Worm (Caenorhabditis elegans) whole organism, L3 larva: ENCODE data around the gene clec-238.
A peak's percentile ranks its signal among the peaks of the same experiment; 100 is the strongest.

Source experiments
- R02D3.7 ChIP-seq: fragments of 150-350 bp; optimal IDR thresholded peaks from 2 replicates; lab custom pipeline; 2014; ENCODE audit warnings: missing biosample characterization, missing genetic modification characterization
- ZK546.5 ChIP-seq: sonication (generic microtip); optimal IDR thresholded peaks from 2 replicates; lab custom pipeline; 2017; ENCODE audit warnings: missing biosample characterization, missing genetic modification characterization
- aly-2 ChIP-seq: fragments of 150-350 bp; optimal IDR thresholded peaks from 2 replicates; lab custom pipeline; 2014; ENCODE audit warnings: missing biosample characterization, missing genetic modification characterization
- ama-1 ChIP-seq: fragments of 150-350 bp; optimal IDR thresholded peaks from 2 replicates; lab custom pipeline; 2018
- ceh-16 ChIP-seq: sonication (generic microtip); optimal IDR thresholded peaks from 2 replicates; lab custom pipeline; 2017; ENCODE audit warnings: missing biosample characterization, missing genetic modification characterization
- ceh-28 ChIP-seq: fragments of 150-350 bp; optimal IDR thresholded peaks from 2 replicates; lab custom pipeline; 2014; ENCODE audit warnings: missing biosample characterization, missing genetic modification reagents, missing genetic modification characterization
- ceh-82 ChIP-seq: fragments of 150-350 bp; optimal IDR thresholded peaks from 2 replicates; lab custom pipeline; 2014; ENCODE audit warnings: missing biosample characterization, missing genetic modification characterization
- ceh-9 ChIP-seq: sonication (generic microtip); optimal IDR thresholded peaks from 2 replicates; lab custom pipeline; 2018; ENCODE audit warnings: missing biosample characterization, missing genetic modification characterization
- daf-12 ChIP-seq: fragments of 150-350 bp; optimal IDR thresholded peaks from 2 replicates; lab custom pipeline; 2014; ENCODE audit warnings: missing biosample characterization, missing genetic modification reagents, missing genetic modification characterization
- egl-27 ChIP-seq: sonication (generic microtip); optimal IDR thresholded peaks from 4 replicates; lab custom pipeline; 2017; ENCODE audit warnings: missing biosample characterization, missing genetic modification reagents, missing genetic modification characterization
- egl-5 ChIP-seq: fragments of 150-350 bp; optimal IDR thresholded peaks from 2 replicates; lab custom pipeline; 2017; ENCODE audit warnings: missing biosample characterization, missing genetic modification reagents, missing genetic modification characterization, inconsistent platforms
- elt-1 ChIP-seq: fragments of 150-350 bp; optimal IDR thresholded peaks from 2 replicates; lab custom pipeline; 2014; ENCODE audit warnings: missing biosample characterization, missing genetic modification characterization
- elt-2 ChIP-seq: sonication (generic microtip); optimal IDR thresholded peaks from 2 replicates; lab custom pipeline; 2016; ENCODE audit warnings: missing genetic modification reagents, mild to moderate bottlenecking, missing genetic modification characterization, missing compliant biosample characterization
- elt-3 ChIP-seq, 3 experiments: fragments of 150-350 bp in 1 of 3; sonication (generic microtip) in 2 of 3; optimal IDR thresholded peaks; 2 replicates in 2 of 3; 4 replicates in 1 of 3; lab custom pipeline; 2014 to 2017; ENCODE audit warnings: missing biosample characterization in 3 of 3, missing genetic modification characterization in 3 of 3
- eor-1 ChIP-seq, 2 experiments: fragments of 150-350 bp; optimal IDR thresholded peaks; 2 replicates each; lab custom pipeline; 2014 to 2018; ENCODE audit warnings: missing biosample characterization in 2 of 2, missing genetic modification characterization in 2 of 2
- fkh-10 ChIP-seq: sonication (generic microtip); optimal IDR thresholded peaks from 2 replicates; lab custom pipeline; 2017; ENCODE audit warnings: missing biosample characterization, missing genetic modification reagents, missing genetic modification characterization
- fos-1 ChIP-seq: fragments of 150-350 bp; optimal IDR thresholded peaks from 2 replicates; lab custom pipeline; 2014; ENCODE audit warnings: missing biosample characterization, missing genetic modification characterization
- hmg-11 ChIP-seq: sonication (generic microtip); optimal IDR thresholded peaks from 2 replicates; lab custom pipeline; 2016; ENCODE audit warnings: missing genetic modification characterization, missing compliant biosample characterization
- jun-1 ChIP-seq: fragments of 150-350 bp; optimal IDR thresholded peaks from 2 replicates; lab custom pipeline; 2014; ENCODE audit warnings: missing biosample characterization, missing genetic modification reagents, missing genetic modification characterization
- lin-15B ChIP-seq: fragments of 150-350 bp; optimal IDR thresholded peaks from 2 replicates; lab custom pipeline; 2014; ENCODE audit warnings: missing biosample characterization, missing genetic modification characterization
- lin-39 ChIP-seq: fragments of 150-350 bp; optimal IDR thresholded peaks from 2 replicates; lab custom pipeline; 2018; ENCODE audit warnings: missing biosample characterization, missing genetic modification reagents, missing genetic modification characterization
- lsy-12 ChIP-seq: sonication (generic microtip); optimal IDR thresholded peaks from 2 replicates; lab custom pipeline; 2016; ENCODE audit warnings: mild to moderate bottlenecking, missing genetic modification characterization, missing compliant biosample characterization
- mdl-1 ChIP-seq: fragments of 150-350 bp; optimal IDR thresholded peaks from 2 replicates; lab custom pipeline; 2014; ENCODE audit warnings: missing biosample characterization, missing genetic modification characterization
- mml-1 ChIP-seq: fragments of 150-350 bp; sonication (generic microtip); optimal IDR thresholded peaks from 3 replicates; lab custom pipeline; 2014; ENCODE audit warnings: missing biosample characterization, missing genetic modification characterization
- nfya-1 ChIP-seq: sonication (generic microtip); optimal IDR thresholded peaks from 2 replicates; lab custom pipeline; 2017; ENCODE audit warnings: missing genetic modification characterization, mild to moderate bottlenecking, missing compliant biosample characterization, antibody characterized with exemption, moderate library complexity; ENCODE audit not compliant: insufficient read depth
- nhr-11 ChIP-seq: fragments of 150-350 bp; optimal IDR thresholded peaks from 2 replicates; lab custom pipeline; 2014; ENCODE audit warnings: missing biosample characterization, missing genetic modification characterization
- nhr-12 ChIP-seq: fragments of 150-350 bp; optimal IDR thresholded peaks from 2 replicates; lab custom pipeline; 2014; ENCODE audit warnings: missing biosample characterization, missing genetic modification characterization
- nhr-23 ChIP-seq: fragments of 150-350 bp; optimal IDR thresholded peaks from 2 replicates; lab custom pipeline; 2014; ENCODE audit warnings: missing biosample characterization, missing genetic modification reagents, missing genetic modification characterization
- nhr-237 ChIP-seq: fragments of 150-350 bp; optimal IDR thresholded peaks from 2 replicates; lab custom pipeline; 2014; ENCODE audit warnings: missing biosample characterization, missing genetic modification characterization
- nhr-25 ChIP-seq: sonication (generic microtip); optimal IDR thresholded peaks from 2 replicates; lab custom pipeline; 2017; ENCODE audit warnings: missing biosample characterization, missing genetic modification characterization
- nhr-28 ChIP-seq: fragments of 150-350 bp; optimal IDR thresholded peaks from 2 replicates; lab custom pipeline; 2014; ENCODE audit warnings: missing biosample characterization, missing genetic modification characterization
- nhr-43 ChIP-seq: sonication (generic microtip); optimal IDR thresholded peaks from 2 replicates; lab custom pipeline; 2016; ENCODE audit warnings: mild to moderate bottlenecking, missing genetic modification characterization, missing compliant biosample characterization; ENCODE audit not compliant: poor library complexity, severe bottlenecking
- nhr-67 ChIP-seq: fragments of 150-350 bp; optimal IDR thresholded peaks from 2 replicates; lab custom pipeline; 2014; ENCODE audit warnings: missing biosample characterization, missing genetic modification characterization
- nhr-76 ChIP-seq: fragments of 150-350 bp; sonication (generic microtip); optimal IDR thresholded peaks from 5 replicates; lab custom pipeline; 2014; ENCODE audit warnings: missing biosample characterization, missing genetic modification characterization
- pha-4 ChIP-seq: fragments of 150-350 bp; optimal IDR thresholded peaks from 2 replicates; lab custom pipeline; 2014; ENCODE audit warnings: missing biosample characterization, missing genetic modification reagents, missing genetic modification characterization
- pqm-1 ChIP-seq: fragments of 150-350 bp; optimal IDR thresholded peaks from 2 replicates; lab custom pipeline; 2017; ENCODE audit warnings: missing biosample characterization, missing genetic modification characterization, inconsistent platforms
- sea-2 ChIP-seq: fragments of 150-350 bp; sonication (generic microtip); optimal IDR thresholded peaks from 4 replicates; lab custom pipeline; 2014; ENCODE audit warnings: missing biosample characterization, missing genetic modification reagents, missing genetic modification characterization
- skn-1 ChIP-seq: fragments of 150-350 bp; optimal IDR thresholded peaks from 2 replicates; lab custom pipeline; 2014; ENCODE audit warnings: missing biosample characterization, missing genetic modification characterization
- snpc-4 ChIP-seq: fragments of 150-350 bp; optimal IDR thresholded peaks from 2 replicates; lab custom pipeline; 2014; ENCODE audit warnings: missing biosample characterization, missing genetic modification characterization
- tbx-2 ChIP-seq: sonication (generic microtip); optimal IDR thresholded peaks from 2 replicates; lab custom pipeline; 2016; ENCODE audit warnings: mild to moderate bottlenecking, missing genetic modification characterization, missing compliant biosample characterization
- unc-39 ChIP-seq: sonication (generic microtip); optimal IDR thresholded peaks from 4 replicates; lab custom pipeline; 2017; ENCODE audit warnings: missing biosample characterization, missing genetic modification characterization
- unc-62 ChIP-seq: fragments of 150-350 bp; sonication (generic microtip); optimal IDR thresholded peaks from 4 replicates; lab custom pipeline; 2014; ENCODE audit warnings: missing biosample characterization, missing genetic modification reagents, missing genetic modification characterization
- zag-1 ChIP-seq: fragments of 150-350 bp; optimal IDR thresholded peaks from 2 replicates; lab custom pipeline; 2014; ENCODE audit warnings: missing biosample characterization, missing genetic modification characterization
- ztf-11 ChIP-seq: fragments of 150-350 bp; optimal IDR thresholded peaks from 2 replicates; lab custom pipeline; 2014; ENCODE audit warnings: missing biosample characterization, missing genetic modification characterization
- ztf-4 ChIP-seq: fragments of 150-350 bp; optimal IDR thresholded peaks from 2 replicates; lab custom pipeline; 2014; ENCODE audit warnings: missing biosample characterization, missing genetic modification characterization

Gene clec-238

ce11 chrV:16954766-16955165 is 3.2 kb downstream of the clec-238 start, which contains the start of gene srh-206:
srh-206 (minus strand) TSS chrV:16954866.
- TF ChIP-seq nhr-11 (tag; lab: Kevin White, UChicago) (no peak), ceh-82 (tag; lab: Kevin White, UChicago) (no peak), jun-1 (no peak), lin-15B (tag; lab: Kevin White, UChicago) (no peak), nhr-28 (tag; lab: Kevin White, UChicago) (no peak), pqm-1 (tag; lab: Kevin White, UChicago) (no peak), ceh-28 (tag; lab: Kevin White, UChicago) (no peak), skn-1 (tag; lab: Kevin White, UChicago) (no peak), nhr-76 (tag; lab: Kevin White, UChicago) (no peak), daf-12 (tag; lab: Kevin White, UChicago) (no peak), ztf-11 (tag; lab: Kevin White, UChicago) (no peak), lin-39 (tag; lab: Kevin White, UChicago) (no peak), mml-1 (tag; lab: Kevin White, UChicago) (no peak)

ce11 chrV:16956229-16956628 is 4.6 kb downstream of the clec-238 start, which contains the start of gene clec-239:
clec-239 (plus strand) TSS chrV:16956529.
- TF ChIP-seq ZK546.5 (tag; lab: Kevin White, UChicago) (no peak), elt-1 (tag; lab: Kevin White, UChicago) (no peak), egl-27 (tag; lab: Kevin White, UChicago) (no peak), unc-62 (GFP tag; lab: Kevin White, UChicago) (no peak), R02D3.7 (tag; lab: Kevin White, UChicago) (no peak)

ce11 chrV:16958975-16959374 is 7.4 kb downstream of the clec-238 start:
- peak; percentile 93 for TF ChIP-seq nfya-1
- peak; percentile 15 for TF ChIP-seq skn-1 (tag; lab: Kevin White, UChicago)
- TF ChIP-seq sea-2 (GFP tag; lab: Kevin White, UChicago) = no peak
- TF ChIP-seq, all 47 proteins: peak for 2

- TF ChIP-seq lsy-12 (tag; lab: Kevin White, UChicago) = peak; percentile 47
- no peak for TF ChIP-seq nhr-43 (tag; lab: Kevin White, UChicago)
- peak; percentile 7 for TF ChIP-seq fos-1 (tag; lab: Kevin White, UChicago)
- TF ChIP-seq ztf-11 (tag; lab: Kevin White, UChicago) = no peak
- TF ChIP-seq egl-27 (tag; lab: Kevin White, UChicago) = no peak
- TF ChIP-seq nhr-11 (tag; lab: Kevin White, UChicago) = no peak
- no peak for TF ChIP-seq ZK546.5 (tag; lab: Kevin White, UChicago)
- peak; percentile 94 for TF ChIP-seq lin-15B (tag; lab: Kevin White, UChicago)
- no peak for TF ChIP-seq unc-39 (tag; lab: Kevin White, UChicago)
- no peak for TF ChIP-seq nhr-28 (tag; lab: Kevin White, UChicago)
- no peak for TF ChIP-seq nhr-67 (tag; lab: Kevin White, UChicago)
- peak; percentile 87 for TF ChIP-seq nhr-25 (tag; lab: Kevin White, UChicago)
- peak; percentile 81 for TF ChIP-seq R02D3.7 (tag; lab: Kevin White, UChicago)
- no peak for TF ChIP-seq eor-1 (tag; optimal IDR thresholded peaks at IDR 0.05; lab: Kevin White, UChicago)
- TF ChIP-seq egl-5 (tag; lab: Kevin White, UChicago) = peak; percentile 97
- TF ChIP-seq ceh-82 (tag; lab: Kevin White, UChicago) = peak; percentile 85
- TF ChIP-seq nfya-1 = peak; percentile 92
- TF ChIP-seq zag-1 (tag; lab: Kevin White, UChicago) = no peak
- TF ChIP-seq elt-2 = peak; percentile 64
- TF ChIP-seq aly-2 (tag; lab: Kevin White, UChicago) = no peak
- no peak for TF ChIP-seq nhr-76 (tag; lab: Kevin White, UChicago)
- TF ChIP-seq pqm-1 (tag; lab: Kevin White, UChicago) = peak; percentile 78
- TF ChIP-seq unc-62 (GFP tag; lab: Kevin White, UChicago) = peak; percentile 35
- TF ChIP-seq nhr-12 (tag; lab: Kevin White, UChicago) = no peak
- TF ChIP-seq ceh-9 (tag; lab: Kevin White, UChicago) = no peak
- peak; percentile 83 for TF ChIP-seq fkh-10 (GFP tag; lab: Kevin White, UChicago)
- TF ChIP-seq jun-1 = peak; percentile 67
- no peak for TF ChIP-seq daf-12 (tag; lab: Kevin White, UChicago)
- peak; percentile 92 for TF ChIP-seq lin-39 (tag; lab: Kevin White, UChicago)
- TF ChIP-seq mdl-1 = no peak
- TF ChIP-seq ceh-28 (tag; lab: Kevin White, UChicago) = peak; percentile 82
- no peak for TF ChIP-seq sea-2 (GFP tag; lab: Kevin White, UChicago)
- peak; percentile 94 for TF ChIP-seq nhr-23
- TF ChIP-seq hmg-11 = peak; percentile 50
- peak; percentile 93 for TF ChIP-seq skn-1 (tag; lab: Kevin White, UChicago)
- TF ChIP-seq elt-3 (tag; optimal IDR thresholded peaks at IDR 0.05; lab: Kevin White, UChicago) = no peak
- TF ChIP-seq ztf-4 (tag; lab: Kevin White, UChicago) = no peak
- peak; percentile 93 for TF ChIP-seq snpc-4
- peak; percentile 63 for TF ChIP-seq ama-1 (lab: Kevin White, UChicago)
- peak; percentile 93 for TF ChIP-seq pha-4 (tag; lab: Kevin White, UChicago)
- TF ChIP-seq tbx-2 (tag; lab: Kevin White, UChicago) = peak; percentile 64
- no peak for TF ChIP-seq ceh-16 (tag; lab: Kevin White, UChicago)
- TF ChIP-seq nhr-237 = no peak
These were observed 14.1 kb downstream of the clec-238 start, which contains the start of gene efl-1 for ce11 chrV:16965655-16966054. efl-1 (minus strand) TSS chrV:16965675.
